Worm (Caenorhabditis elegans) whole organism, L4 larva: Measurements from ENCODE around the gene C09B9.1.

Experiments
- F26F4.8 ChIP-seq: fragments of 200-800 bp; sonication (Bioruptor generic); conservative IDR thresholded peaks from 2 replicates; pipeline ENCODE4 v1.3.6; 2022; ENCODE audit warnings: missing genetic modification characterization, missing compliant biosample characterization
- T20F7.1 ChIP-seq: fragments of 200-800 bp; sonication (Bioruptor generic); optimal IDR thresholded peaks from 2 replicates; lab custom pipeline; 2018; ENCODE audit warnings: mild to moderate bottlenecking, missing genetic modification characterization, missing compliant biosample characterization
- aha-1 ChIP-seq: fragments of 150-350 bp; peaks from one replicate; lab custom pipeline; 2014; ENCODE audit warnings: missing biosample characterization, missing genetic modification characterization
- ama-1 ChIP-seq: fragments of 150-350 bp; optimal IDR thresholded peaks from 2 replicates; lab custom pipeline; 2014; ENCODE audit warnings: inconsistent platforms, mixed read lengths
- ceh-20 ChIP-seq: fragments of 200-800 bp; sonication (Bioruptor generic); IDR thresholded peaks from 2 replicates; pipeline ENCODE4 v1.3.6; 2022; ENCODE audit warnings: missing genetic modification reagents, missing genetic modification characterization, missing compliant biosample characterization
- ceh-28 ChIP-seq: fragments of 150-350 bp; optimal IDR thresholded peaks from 2 replicates; lab custom pipeline; 2014; ENCODE audit warnings: missing biosample characterization, missing genetic modification reagents, missing genetic modification characterization
- daf-12 ChIP-seq: fragments of 150-350 bp; optimal IDR thresholded peaks from 2 replicates; lab custom pipeline; 2014; ENCODE audit warnings: missing biosample characterization, missing genetic modification reagents, missing genetic modification characterization
- daf-16 ChIP-seq, 3 experiments: sonication (generic microtip); optimal IDR thresholded peaks; 2 replicates each; lab custom pipeline; 2016 to 2017; ENCODE audit warnings: missing genetic modification characterization in 3 of 3, missing genetic modification reagents in 3 of 3, mild to moderate bottlenecking in 2 of 3, missing compliant biosample characterization in 2 of 3, missing biosample characterization in 1 of 3, moderate library complexity in 1 of 3
- dmd-6 ChIP-seq: fragments of 200-800 bp; sonication (Bioruptor generic); IDR thresholded peaks from 2 replicates; pipeline ENCODE4 v1.3.6; 2022; ENCODE audit warnings: missing genetic modification reagents, missing genetic modification characterization, missing compliant biosample characterization
- egl-27 ChIP-seq: sonication (generic microtip); optimal IDR thresholded peaks from 3 replicates; lab custom pipeline; 2017; ENCODE audit warnings: missing biosample characterization, missing genetic modification reagents, missing genetic modification characterization
- gei-8 ChIP-seq: fragments of 200-800 bp; sonication (Bioruptor generic); optimal IDR thresholded peaks from 2 replicates; lab custom pipeline; 2018; ENCODE audit warnings: mild to moderate bottlenecking, missing genetic modification characterization, missing compliant biosample characterization
- hif-1 ChIP-seq, 2 experiments: sonication (generic microtip); optimal IDR thresholded peaks; 2 replicates each; lab custom pipeline; 2016 to 2017; ENCODE audit warnings: missing compliant biosample characterization in 2 of 2, missing genetic modification characterization in 2 of 2, missing genetic modification reagents in 2 of 2, missing genotype in 2 of 2, mild to moderate bottlenecking in 1 of 2
- hlh-30 ChIP-seq: sonication (generic microtip); optimal IDR thresholded peaks from 2 replicates; lab custom pipeline; 2017; ENCODE audit warnings: antibody characterized with exemption, mild to moderate bottlenecking, missing genetic modification characterization, missing compliant biosample characterization; ENCODE audit not compliant: insufficient read depth
- hmg-1.1 ChIP-seq: fragments of 200-800 bp; sonication (Bioruptor generic); IDR thresholded peaks from 2 replicates; pipeline ENCODE4 v1.3.6; 2022; ENCODE audit warnings: missing genetic modification reagents, missing genetic modification characterization, missing compliant biosample characterization
- lim-7 ChIP-seq: fragments of 200-800 bp; sonication (Bioruptor generic); IDR thresholded peaks from 2 replicates; pipeline ENCODE4 v1.3.6; 2022; ENCODE audit warnings: missing genetic modification characterization, missing compliant biosample characterization
- lin-38 ChIP-seq: fragments of 200-800 bp; sonication (Bioruptor generic); IDR thresholded peaks from 2 replicates; pipeline ENCODE4 v1.3.6; 2022; ENCODE audit warnings: missing genetic modification reagents, missing genetic modification characterization, missing compliant biosample characterization
- lsy-2 ChIP-seq, 2 experiments: fragments of 150-350 bp in 1 of 2; sonication (generic microtip) in 1 of 2; optimal IDR thresholded peaks; 2 replicates each; lab custom pipeline; 2014 to 2017; ENCODE audit warnings: missing biosample characterization in 2 of 2, missing genetic modification characterization in 2 of 2
- mep-1 ChIP-seq: fragments of 150-350 bp; sonication (generic microtip); optimal IDR thresholded peaks from 3 replicates; lab custom pipeline; 2014; ENCODE audit warnings: missing biosample characterization, missing genetic modification characterization
- mes-2 ChIP-seq: sonication (generic microtip); optimal IDR thresholded peaks from 2 replicates; lab custom pipeline; 2016; ENCODE audit warnings: missing genotype, mild to moderate bottlenecking, missing genetic modification characterization, missing compliant biosample characterization; ENCODE audit not compliant: poor library complexity, severe bottlenecking
- nhr-237 ChIP-seq: sonication (generic microtip); optimal IDR thresholded peaks from 2 replicates; lab custom pipeline; 2017; ENCODE audit warnings: missing biosample characterization, missing genetic modification characterization
- nhr-25 ChIP-seq: sonication (generic microtip); optimal IDR thresholded peaks from 2 replicates; lab custom pipeline; 2017; ENCODE audit warnings: missing genetic modification characterization, mild to moderate bottlenecking, missing compliant biosample characterization, antibody characterized with exemption, moderate library complexity, borderline replicate concordance; ENCODE audit not compliant: insufficient read depth
- nhr-28 ChIP-seq: fragments of 150-350 bp; optimal IDR thresholded peaks from 2 replicates; lab custom pipeline; 2014; ENCODE audit warnings: missing biosample characterization, missing genetic modification characterization
- nhr-48 ChIP-seq: sonication (generic microtip); optimal IDR thresholded peaks from 2 replicates; lab custom pipeline; 2016; ENCODE audit warnings: mild to moderate bottlenecking, missing genetic modification characterization, missing compliant biosample characterization
- nhr-6 ChIP-seq: fragments of 150-350 bp; optimal IDR thresholded peaks from 2 replicates; lab custom pipeline; 2014; ENCODE audit warnings: missing biosample characterization, missing genetic modification characterization
- rbr-2 ChIP-seq: sonication (generic microtip); optimal IDR thresholded peaks from 2 replicates; lab custom pipeline; 2016; ENCODE audit warnings: missing genotype, missing genetic modification characterization, missing compliant biosample characterization
- snpc-1.2 ChIP-seq: fragments of 200-800 bp; sonication (Bioruptor generic); IDR thresholded peaks from 2 replicates; pipeline ENCODE4 v1.3.6; 2022; ENCODE audit warnings: missing genetic modification reagents, missing genetic modification characterization, missing compliant biosample characterization
- unc-62 ChIP-seq, 3 experiments: fragments of 150-350 bp in 1 of 3; sonication (generic microtip); optimal IDR thresholded peaks in 2 of 3; peaks in 1 of 3; 1 replicate in 1 of 3; 2 replicates in 2 of 3; lab custom pipeline; 2014 to 2017; ENCODE audit warnings: missing biosample characterization in 3 of 3, missing genetic modification characterization in 3 of 3, missing genetic modification reagents in 3 of 3, missing genotype in 1 of 3
- vab-7 ChIP-seq: fragments of 200-800 bp; sonication (Bioruptor generic); IDR thresholded peaks from 2 replicates; pipeline ENCODE4 v1.3.6; 2022; ENCODE audit warnings: missing genetic modification reagents, missing genetic modification characterization, missing compliant biosample characterization
- zfp-2 ChIP-seq: sonication (generic microtip); optimal IDR thresholded peaks from 2 replicates; lab custom pipeline; 2016; ENCODE audit warnings: mild to moderate bottlenecking, missing genetic modification characterization, missing compliant biosample characterization

The C09B9.1 gene

ce11 chrIV:5073836-5074235, 36.2 kb downstream of the C09B9.1 start:
- TF ChIP-seq daf-16 (GFP tag; optimal IDR thresholded peaks at IDR 0.05; lab: Kevin White, UChicago) (no peak), daf-16 (tag; optimal IDR thresholded peaks at IDR 0.05; lab: Kevin White, UChicago) (no peak), nhr-48 (tag; lab: Kevin White, UChicago) (no peak), F26F4.8 (GFP tag; lab: Robert Waterston, UW) (no peak), ceh-20 (GFP tag; lab: Robert Waterston, UW) (no peak), unc-62 (GFP tag; optimal IDR thresholded peaks at IDR 0.05 in 1 of 2; lab: Kevin White, UChicago) (peak in 1 of 2 experiments; percentile 16), unc-62 (tag; optimal IDR thresholded peaks at IDR 0.05; lab: Kevin White, UChicago) (no peak)

- TF ChIP-seq gei-8 = no peak
- TF ChIP-seq mep-1 (tag; lab: Kevin White, UChicago) = no peak
- peak in 1 of 2 experiments; percentile 60 for TF ChIP-seq daf-16 (GFP tag; optimal IDR thresholded peaks at IDR 0.05; lab: Kevin White, UChicago)
- TF ChIP-seq daf-16 (tag; optimal IDR thresholded peaks at IDR 0.05; lab: Kevin White, UChicago) = no peak
Measured at ce11 chrIV:5076607-5077006, 39.0 kb downstream of the C09B9.1 start.

ce11 chrIV:5077918-5078317, 40.3 kb downstream of the C09B9.1 start:
- TF ChIP-seq nhr-6 (tag; lab: Kevin White, UChicago) (peak; percentile 56), T20F7.1 (GFP tag; lab: Kevin White, UChicago) (no peak), dmd-6 (GFP tag; lab: Robert Waterston, UW) (no peak), snpc-1.2 (no peak), hmg-1.1 (GFP tag; lab: Robert Waterston, UW) (0 out of 2 replicates have a peak, but pooled peaks have one; percentile 29), aha-1 (tag; lab: Kevin White, UChicago) (peak; percentile 85), nhr-237 (no peak), unc-62 (GFP tag; optimal IDR thresholded peaks at IDR 0.05 in 1 of 2; lab: Kevin White, UChicago) (peak in 1 of 2 experiments; percentile 63), unc-62 (tag; optimal IDR thresholded peaks at IDR 0.05; lab: Kevin White, UChicago) (no peak), zfp-2 (tag; lab: Kevin White, UChicago) (no peak), hlh-30 (tag; lab: Kevin White, UChicago) (no peak)
- TF ChIP-seq, all 104 proteins: peak for 4

ce11 chrIV:5078846-5079245, 41.3 kb downstream of the C09B9.1 start:
- TF ChIP-seq nhr-25 (no peak), unc-62 (GFP tag; optimal IDR thresholded peaks at IDR 0.05 in 1 of 2; lab: Kevin White, UChicago) (peak in 1 of 2 experiments; percentile 60), unc-62 (tag; optimal IDR thresholded peaks at IDR 0.05; lab: Kevin White, UChicago) (no peak), ceh-28 (no peak), egl-27 (tag; lab: Kevin White, UChicago) (no peak), daf-16 (GFP tag; optimal IDR thresholded peaks at IDR 0.05; lab: Kevin White, UChicago) (peak in 1 of 2 experiments; percentile 32), daf-16 (tag; optimal IDR thresholded peaks at IDR 0.05; lab: Kevin White, UChicago) (no peak), lsy-2 (tag; optimal IDR thresholded peaks at IDR 0.05; lab: Kevin White, UChicago) (peak in 1 of 2 experiments; percentile 12), aha-1 (tag; lab: Kevin White, UChicago) (peak; percentile 88), ama-1 (lab: Kevin White, UChicago) (no peak), lim-7 (GFP tag; lab: Robert Waterston, UW) (no peak), mep-1 (tag; lab: Kevin White, UChicago) (no peak), daf-12 (no peak), vab-7 (GFP tag; lab: Robert Waterston, UW) (no peak), nhr-237 (no peak)

ce11 chrIV:5081122-5081521, 43.5 kb downstream of the C09B9.1 start:
- TF ChIP-seq hmg-1.1 (GFP tag; lab: Robert Waterston, UW) = peak; percentile 48; the same call in 1 of the 2 replicates
- peak; percentile 41 for TF ChIP-seq mep-1 (tag; lab: Kevin White, UChicago)
- TF ChIP-seq hlh-30 (tag; lab: Kevin White, UChicago) = peak; percentile 3
- no peak for TF ChIP-seq mes-2
- peak in 1 of 2 experiments; percentile 9 for TF ChIP-seq hif-1 (tag; optimal IDR thresholded peaks at IDR 0.05; lab: Kevin White, UChicago)
- no peak for TF ChIP-seq lin-38
- TF ChIP-seq lsy-2 (tag; optimal IDR thresholded peaks at IDR 0.05; lab: Kevin White, UChicago) = peak in 1 of 2 experiments; percentile 0
- TF ChIP-seq ceh-28 = no peak
- TF ChIP-seq nhr-28 (tag; lab: Kevin White, UChicago) = no peak
- peak; percentile 63 for TF ChIP-seq rbr-2 (tag; lab: Kevin White, UChicago)
- peak; percentile 45 for TF ChIP-seq aha-1 (tag; lab: Kevin White, UChicago)
